Worm (Caenorhabditis elegans) whole organism, L1 larva: Measurements from ENCODE around the gene F59E12.6.

Experiments used
- aly-2 ChIP-seq: fragments of 150-350 bp; optimal IDR thresholded peaks from 2 replicates; lab custom pipeline; 2014; ENCODE audit warnings: missing biosample characterization, missing genetic modification characterization
- blmp-1 ChIP-seq: fragments of 150-350 bp; optimal IDR thresholded peaks from 2 replicates; lab custom pipeline; 2014; ENCODE audit warnings: missing biosample characterization, missing genetic modification characterization
- dsc-1 ChIP-seq: sonication (generic microtip); optimal IDR thresholded peaks from 2 replicates; lab custom pipeline; 2016; ENCODE audit warnings: mild to moderate bottlenecking, missing genetic modification characterization, missing compliant biosample characterization
- elt-3 ChIP-seq, 6 experiments: fragments of 150-350 bp in 1 of 6; sonication (generic microtip); optimal IDR thresholded peaks; 2 replicates each; lab custom pipeline; 2017 to 2018; ENCODE audit warnings: missing biosample characterization in 6 of 6, missing genetic modification characterization in 6 of 6, inconsistent platforms in 1 of 6
- fkh-10 ChIP-seq: sonication (generic microtip); optimal IDR thresholded peaks from 2 replicates; lab custom pipeline; 2017; ENCODE audit warnings: missing biosample characterization, missing genetic modification reagents, missing genetic modification characterization
- fkh-4 ChIP-seq: sonication (generic microtip); optimal IDR thresholded peaks from 2 replicates; lab custom pipeline; 2016; ENCODE audit warnings: missing compliant biosample characterization, missing genetic modification characterization, borderline replicate concordance
- fkh-8 ChIP-seq: sonication (generic microtip); optimal IDR thresholded peaks from 2 replicates; lab custom pipeline; 2016; ENCODE audit warnings: mild to moderate bottlenecking, missing genetic modification characterization, missing compliant biosample characterization
- lin-35 ChIP-seq, 2 experiments: fragments of 150-350 bp; optimal IDR thresholded peaks; 2 replicates each; lab custom pipeline; 2014; ENCODE audit warnings: missing biosample characterization in 2 of 2, missing genetic modification characterization in 2 of 2, missing genetic modification reagents in 2 of 2
- nhr-237 ChIP-seq: fragments of 150-350 bp; optimal IDR thresholded peaks from 2 replicates; lab custom pipeline; 2014; ENCODE audit warnings: missing biosample characterization, missing genetic modification characterization
- nhr-76 ChIP-seq: sonication (generic microtip); optimal IDR thresholded peaks from 2 replicates; lab custom pipeline; 2017; ENCODE audit warnings: missing biosample characterization, missing genetic modification characterization
- tbx-2 ChIP-seq: sonication (generic microtip); optimal IDR thresholded peaks from 2 replicates; lab custom pipeline; 2016; ENCODE audit warnings: missing genetic modification characterization, missing compliant biosample characterization
- unc-130 ChIP-seq: fragments of 150-350 bp; optimal IDR thresholded peaks from 2 replicates; lab custom pipeline; 2017; ENCODE audit warnings: missing biosample characterization, missing genetic modification characterization, inconsistent platforms

- TF ChIP-seq blmp-1 (no peak), nhr-237 (tag; lab: Kevin White, UChicago) (no peak), elt-3 (tag; optimal IDR thresholded peaks at IDR 0.05; lab: Kevin White, UChicago) (no peak), tbx-2 (tag; lab: Kevin White, UChicago) (no peak), dsc-1 (tag; lab: Kevin White, UChicago) (no peak), unc-130 (no peak), fkh-10 (GFP tag; lab: Kevin White, UChicago) (no peak), aly-2 (tag; lab: Kevin White, UChicago) (no peak), fkh-4 (tag; lab: Kevin White, UChicago) (no peak), lin-35 (GFP tag; optimal IDR thresholded peaks at IDR 0.05; lab: Kevin White, UChicago) (no peak), nhr-76 (tag; lab: Kevin White, UChicago) (no peak), fkh-8 (tag; lab: Kevin White, UChicago) (no peak)
Measured at ce11 chrII:5607756-5608155, 23.0 kb downstream of the F59E12.6 start, which contains the start of gene C17G10.7.
